Fruit fly (Drosophila melanogaster): ENCODE data around the gene CG34437.
A peak's percentile ranks its signal among the peaks of the same experiment; 100 is the strongest.

The CG34437 gene

DNA sequence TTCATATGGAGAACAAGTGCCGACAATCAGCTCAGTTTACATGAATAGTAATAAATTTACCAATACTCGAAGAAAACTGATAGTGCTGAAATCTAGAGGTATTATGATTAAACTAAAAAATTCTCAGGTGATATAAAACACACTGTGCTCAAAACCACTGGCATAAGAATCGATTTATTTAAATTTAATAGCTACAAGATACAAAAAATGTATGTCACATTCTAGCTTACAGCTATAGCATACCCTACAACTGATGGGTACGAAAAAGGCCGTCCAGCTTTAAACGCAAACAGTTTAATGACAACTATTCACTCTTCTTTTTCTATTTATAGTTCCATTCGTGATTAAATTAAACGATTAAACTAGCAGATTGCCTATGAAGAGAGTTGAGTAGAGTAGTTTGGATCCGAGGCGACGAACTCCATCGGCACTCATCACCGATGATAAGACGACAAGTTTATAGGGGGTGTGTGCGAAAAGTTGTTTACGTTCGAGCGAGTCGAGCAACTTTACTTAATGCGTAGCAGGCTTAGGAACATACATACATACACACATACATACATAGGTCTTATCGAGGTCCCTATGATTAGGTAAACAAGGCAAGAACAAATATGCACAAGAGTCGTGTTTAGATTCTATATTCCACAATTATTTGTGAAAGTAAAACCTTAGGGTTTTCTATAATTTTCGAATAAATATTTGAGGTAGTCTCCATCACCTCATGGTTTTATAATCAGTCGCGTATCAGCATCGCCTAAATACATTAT, 45.4 kb downstream of the CG34437 start (continued):
- TF ChIP-seq mam (GFP tag; optimal IDR thresholded peaks at IDR 0.05): peak; percentile 82
- peak; percentile 48 for TF ChIP-seq Hmx (GFP tag; optimal IDR thresholded peaks at IDR 0.05)
- 0 out of 2 replicates have a peak, but pooled peaks have one; percentile 9 for TF ChIP-seq gt (GFP tag; IDR thresholded peaks at IDR 0.05)
- no peak for TF ChIP-seq HLH4C (GFP tag; IDR thresholded peaks at IDR 0.05; ENCODE audit: partially characterized antibody)
- peak; percentile 83 for TF ChIP-seq Meics (GFP tag; optimal IDR thresholded peaks at IDR 0.05)
- peak; percentile 78 for TF ChIP-seq sim (GFP tag; IDR thresholded peaks at IDR 0.05)
- TF ChIP-seq Pdp1 (GFP tag; optimal IDR thresholded peaks at IDR 0.05): peak; percentile 49 to 73
- no peak for TF ChIP-seq Trl (optimal IDR thresholded peaks at IDR 0.05)
- TF ChIP-seq Trl (GFP tag; optimal IDR thresholded peaks at IDR 0.05): peak; percentile 80
- TF ChIP-seq D19B (GFP tag; optimal IDR thresholded peaks at IDR 0.05): peak; percentile 90
- peak; percentile 24 for TF ChIP-seq CG10274 (GFP tag; optimal IDR thresholded peaks at IDR 0.05)
- peak; percentile 56 for TF ChIP-seq zen (tag; optimal IDR thresholded peaks at IDR 0.05)
- peak; percentile 27 to 72 for TF ChIP-seq Hr51 (GFP tag; optimal IDR thresholded peaks at IDR 0.05)
- TF ChIP-seq D19A (tag; optimal IDR thresholded peaks at IDR 0.05): peak; percentile 20
- no peak for TF ChIP-seq CG4282 (GFP tag; optimal IDR thresholded peaks at IDR 0.05)
- TF ChIP-seq bsh (GFP tag; optimal IDR thresholded peaks at IDR 0.05): peak; percentile 30 to 80
- TF ChIP-seq Oaz (GFP tag; IDR thresholded peaks at IDR 0.05): peak; percentile 68
- TF ChIP-seq CG10565 (GFP tag; optimal IDR thresholded peaks at IDR 0.05): peak; percentile 28
- peak; percentile 79 for TF ChIP-seq wek (GFP tag; optimal IDR thresholded peaks at IDR 0.05)
- peak; percentile 33 for TF ChIP-seq Hey (tag; optimal IDR thresholded peaks at IDR 0.05)
- TF ChIP-seq cato (GFP tag; optimal IDR thresholded peaks at IDR 0.05; ENCODE audit: borderline replicate concordance): peak; percentile 42
- peak; percentile 83 for TF ChIP-seq CG3281 (GFP tag; optimal IDR thresholded peaks at IDR 0.05)
- peak; percentile 85 for TF ChIP-seq oc (tag; optimal IDR thresholded peaks at IDR 0.05)
- peak; percentile 62 for TF ChIP-seq CG12155 (GFP tag; optimal IDR thresholded peaks at IDR 0.05)
- peak; percentile 52 for TF ChIP-seq Sry-δ (GFP tag; optimal IDR thresholded peaks at IDR 0.05)
- no peak for TF ChIP-seq knrl (GFP tag; IDR thresholded peaks at IDR 0.05; ENCODE audit: partially characterized antibody)
- peak; percentile 20 for TF ChIP-seq stwl (tag; optimal IDR thresholded peaks at IDR 0.05)
- peak; percentile 67 for TF ChIP-seq psq (GFP tag; optimal IDR thresholded peaks at IDR 0.05)
- no peak for TF ChIP-seq pzg (GFP tag; optimal IDR thresholded peaks at IDR 0.05)
- TF ChIP-seq schlank (tag; optimal IDR thresholded peaks at IDR 0.05): peak; percentile 60
- TF ChIP-seq Dll (GFP tag; IDR thresholded peaks at IDR 0.05; ENCODE audit: partially characterized antibody): no peak
- peak; percentile 68 for TF ChIP-seq Sox102F (GFP tag; optimal IDR thresholded peaks at IDR 0.05)
- peak; percentile 44 for TF ChIP-seq CG32772 (GFP tag; IDR thresholded peaks at IDR 0.05)
- TF ChIP-seq CG5180 (GFP tag; optimal IDR thresholded peaks at IDR 0.05): peak; percentile 61
- peak; percentile 74 for TF ChIP-seq eyg (GFP tag; optimal IDR thresholded peaks at IDR 0.05)
- no peak for TF ChIP-seq CG8388 (GFP tag; optimal IDR thresholded peaks at IDR 0.05)
- peak; percentile 65 for TF ChIP-seq Ada2b (GFP tag; IDR thresholded peaks at IDR 0.05)
- TF ChIP-seq CG4730 (GFP tag; IDR thresholded peaks at IDR 0.05): peak; percentile 59; the same call in 1 of the 2 replicates
- peak; percentile 35 for TF ChIP-seq Sry-β (GFP tag; optimal IDR thresholded peaks at IDR 0.05)
- TF ChIP-seq CG31365 (tag; optimal IDR thresholded peaks at IDR 0.05): peak; percentile 5
- TF ChIP-seq her (GFP tag; optimal IDR thresholded peaks at IDR 0.05): peak; percentile 32
- TF ChIP-seq CG13894 (tag; optimal IDR thresholded peaks at IDR 0.05): peak; percentile 77
- TF ChIP-seq lab (GFP tag; optimal IDR thresholded peaks at IDR 0.05): peak; percentile 78
- peak; percentile 58 for TF ChIP-seq maf-S (GFP tag; optimal IDR thresholded peaks at IDR 0.05)
- TF ChIP-seq ap (GFP tag; IDR thresholded peaks at IDR 0.05): peak; percentile 63
- peak; percentile 57 for TF ChIP-seq Mad (GFP tag; optimal IDR thresholded peaks at IDR 0.05)
- peak; percentile 34 for TF ChIP-seq dmrt99B (tag; optimal IDR thresholded peaks at IDR 0.05)
- no peak for TF ChIP-seq CG6791 (GFP tag; IDR thresholded peaks at IDR 0.05; ENCODE audit: partially characterized antibody)

Measured in whole organism, embryonic.